Fruit fly (Drosophila melanogaster) whole organism, adult: ENCODE measurements around the gene CG32588.

ENCODE experiments used
- CG11617 ChIP-seq: fragments of 200-800 bp; sonication (Bioruptor generic); optimal IDR thresholded peaks from 2 replicates; lab custom pipeline; 2017; ENCODE audit warnings: mild to moderate bottlenecking, missing biosample characterization, missing genetic modification reagents, missing genetic modification characterization
- CG12768 ChIP-seq: fragments of 200-800 bp; sonication (Bioruptor generic); optimal IDR thresholded peaks from 2 replicates; lab custom pipeline; 2017; ENCODE audit warnings: missing biosample characterization, missing genetic modification characterization, mild to moderate bottlenecking, moderate library complexity, missing genetic modification reagents
- CG14711 ChIP-seq: fragments of 200-800 bp; sonication (Bioruptor generic); optimal IDR thresholded peaks from 2 replicates; lab custom pipeline; 2018; ENCODE audit warnings: missing biosample characterization, mild to moderate bottlenecking, missing genetic modification characterization, moderate library complexity
- CG1620 ChIP-seq: fragments of 200-800 bp; sonication (Bioruptor generic); optimal IDR thresholded peaks from 2 replicates; lab custom pipeline; 2016; ENCODE audit warnings: missing biosample characterization, missing genetic modification characterization
- CG33017 ChIP-seq: fragments of 200-800 bp; sonication (Bioruptor generic); optimal IDR thresholded peaks from 2 replicates; lab custom pipeline; 2018; ENCODE audit warnings: missing biosample characterization, mild to moderate bottlenecking, missing genetic modification characterization, moderate library complexity
- CG5204 ChIP-seq: fragments of 200-800 bp; sonication (Bioruptor generic); optimal IDR thresholded peaks from 2 replicates; lab custom pipeline; 2016; ENCODE audit warnings: missing biosample characterization, missing genetic modification characterization
- CG7045 ChIP-seq: fragments of 200-800 bp; sonication (Bioruptor generic); optimal IDR thresholded peaks from 2 replicates; lab custom pipeline; 2017; ENCODE audit warnings: missing biosample characterization, mild to moderate bottlenecking, missing genetic modification characterization
- CG7101 ChIP-seq: fragments of 200-800 bp; sonication (Bioruptor generic); optimal IDR thresholded peaks from 2 replicates; lab custom pipeline; 2018; ENCODE audit warnings: missing biosample characterization, mild to moderate bottlenecking, missing genetic modification characterization, moderate library complexity
- Clk ChIP-seq: fragments of 200-800 bp; sonication (Bioruptor generic); optimal IDR thresholded peaks from 2 replicates; lab custom pipeline; 2017; ENCODE audit warnings: missing biosample characterization, missing genetic modification characterization
- Crg-1 ChIP-seq: fragments of 200-800 bp; sonication (Bioruptor generic); optimal IDR thresholded peaks from 2 replicates; lab custom pipeline; 2016; ENCODE audit warnings: missing biosample characterization, missing genetic modification characterization
- Hr96 ChIP-seq: fragments of 200-800 bp; sonication (Bioruptor generic); optimal IDR thresholded peaks from 2 replicates; lab custom pipeline; 2016; ENCODE audit warnings: missing biosample characterization, missing genetic modification characterization
- Mnt ChIP-seq: fragments of 200-800 bp; sonication (Bioruptor generic); optimal IDR thresholded peaks from 2 replicates; lab custom pipeline; 2016; ENCODE audit warnings: missing biosample characterization, mild to moderate bottlenecking, missing genetic modification characterization
- bab1 ChIP-seq: fragments of 200-800 bp; sonication (Bioruptor generic); optimal IDR thresholded peaks from 3 replicates; lab custom pipeline; 2019; ENCODE audit warnings: missing biosample characterization, mild to moderate bottlenecking, missing genetic modification characterization, moderate library complexity
- cic ChIP-seq: fragments of 200-800 bp; sonication (Bioruptor generic); optimal IDR thresholded peaks from 2 replicates; lab custom pipeline; 2017; ENCODE audit warnings: missing biosample characterization, mild to moderate bottlenecking, missing genetic modification characterization, moderate library complexity
- cnc ChIP-seq, 2 experiments: fragments of >200 bp; optimal IDR thresholded peaks; 2 replicates each; lab custom pipeline; 2017
- kay ChIP-seq: fragments of 200-800 bp; sonication (Bioruptor generic); peaks from one replicate; lab custom pipeline; 2016; ENCODE audit warnings: missing biosample characterization, missing genetic modification characterization, borderline replicate concordance
- ovo ChIP-seq: fragments of 200-800 bp; sonication (Bioruptor generic); optimal IDR thresholded peaks from 2 replicates; lab custom pipeline; 2016; ENCODE audit warnings: missing biosample characterization, missing genetic modification characterization
- pad ChIP-seq: fragments of 200-800 bp; sonication (Bioruptor generic); optimal IDR thresholded peaks from 3 replicates; lab custom pipeline; 2017; ENCODE audit warnings: missing biosample characterization, missing genetic modification characterization, mild to moderate bottlenecking, moderate library complexity, missing genetic modification reagents
- tj ChIP-seq: fragments of 200-800 bp; sonication (Bioruptor generic); optimal IDR thresholded peaks from 3 replicates; lab custom pipeline; 2017; ENCODE audit warnings: missing biosample characterization, mild to moderate bottlenecking, missing genetic modification characterization, moderate library complexity
- toe ChIP-seq: fragments of 200-800 bp; sonication (Bioruptor generic); optimal IDR thresholded peaks from 2 replicates; lab custom pipeline; 2016; ENCODE audit warnings: missing biosample characterization, missing genetic modification characterization

Gene CG32588

dm6 chrX:15206536-15206935 lies at the start of gene CG32588:
TSS of gene CG32588 (minus strand) at chrX:15206636.
- TF ChIP-seq cnc (optimal IDR thresholded peaks at IDR 0.05; lab: Kevin White, UChicago) = no peak
- TF ChIP-seq ovo (GFP tag; lab: Kevin White, UChicago) = no peak
- no peak for TF ChIP-seq tj (GFP tag; lab: Kevin White, UChicago)
- TF ChIP-seq pad (GFP tag; lab: Kevin White, UChicago) = no peak
- no peak for TF ChIP-seq cic (GFP tag; lab: Kevin White, UChicago)

DNA sequence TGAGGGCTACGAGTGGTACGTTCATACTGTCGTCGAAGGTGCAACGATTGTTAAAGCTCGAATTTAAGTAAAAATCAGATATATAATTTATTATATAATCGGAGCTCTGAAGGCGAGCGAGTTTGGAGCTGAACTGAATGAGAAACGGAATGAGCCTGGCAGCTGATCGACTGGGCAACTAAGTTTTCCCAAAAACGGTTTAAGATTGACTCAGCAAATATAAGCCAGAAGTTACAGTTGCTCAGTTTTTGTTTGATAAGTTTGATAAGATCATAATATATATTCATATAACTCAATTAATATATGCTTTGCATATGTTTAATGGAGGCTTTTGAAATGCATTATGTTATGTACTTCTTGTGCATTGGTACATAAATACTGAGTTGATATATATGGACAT lies 38.4 kb upstream of the CG32588 start, which contains the start of gene PPYR1:
PPYR1 (minus strand) TSS at position 101 of the 400 bp plus-strand sequence.
- TF ChIP-seq CG7045 (GFP tag; lab: Kevin White, UChicago) (no peak), Clk (GFP tag; lab: Kevin White, UChicago) (no peak), CG12768 (GFP tag; lab: Kevin White, UChicago) (no peak), CG7101 (no peak), Hr96 (GFP tag; lab: Kevin White, UChicago) (no peak), CG14711 (tag; lab: Kevin White, UChicago) (no peak), Mnt (GFP tag; lab: Kevin White, UChicago) (no peak), tj (GFP tag; lab: Kevin White, UChicago) (no peak), CG11617 (GFP tag; lab: Kevin White, UChicago) (no peak), pad (GFP tag; lab: Kevin White, UChicago) (no peak), CG33017 (tag; lab: Kevin White, UChicago) (no peak), bab1 (no peak), CG5204 (no peak), cic (GFP tag; lab: Kevin White, UChicago) (no peak), CG1620 (GFP tag; lab: Kevin White, UChicago) (no peak), cnc (optimal IDR thresholded peaks at IDR 0.05; lab: Kevin White, UChicago) (no peak), Crg-1 (GFP tag; lab: Kevin White, UChicago) (no peak), ovo (GFP tag; lab: Kevin White, UChicago) (no peak)

DNA sequence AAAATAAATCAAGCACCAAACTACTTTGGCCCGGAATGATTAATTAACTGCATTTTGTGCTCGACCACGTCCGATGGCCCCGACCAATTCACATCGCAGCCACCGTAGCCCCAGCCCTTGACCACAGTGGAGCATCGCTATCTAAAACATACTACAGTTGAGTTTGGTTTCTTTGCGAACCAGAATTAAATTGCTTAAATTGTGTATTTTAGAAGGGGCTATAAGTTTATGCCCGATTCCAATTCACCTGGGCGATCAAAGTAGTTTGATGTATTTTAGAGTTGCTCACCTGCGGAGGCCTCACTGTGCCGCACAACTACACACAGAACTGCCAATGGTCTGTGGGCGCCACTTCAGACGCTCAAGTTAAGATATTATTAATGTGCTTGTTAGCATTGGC lies 28.8 kb upstream of the CG32588 start:
- no peak for TF ChIP-seq ovo (GFP tag; lab: Kevin White, UChicago)
- no peak for TF ChIP-seq CG5204
- no peak for TF ChIP-seq cnc (optimal IDR thresholded peaks at IDR 0.05; lab: Kevin White, UChicago)
- no peak for TF ChIP-seq CG12768 (GFP tag; lab: Kevin White, UChicago)
- no peak for TF ChIP-seq CG11617 (GFP tag; lab: Kevin White, UChicago)
- no peak for TF ChIP-seq bab1
- no peak for TF ChIP-seq CG14711 (tag; lab: Kevin White, UChicago)
- TF ChIP-seq CG7101 = no peak
- TF ChIP-seq Mnt (GFP tag; lab: Kevin White, UChicago) = no peak

DNA sequence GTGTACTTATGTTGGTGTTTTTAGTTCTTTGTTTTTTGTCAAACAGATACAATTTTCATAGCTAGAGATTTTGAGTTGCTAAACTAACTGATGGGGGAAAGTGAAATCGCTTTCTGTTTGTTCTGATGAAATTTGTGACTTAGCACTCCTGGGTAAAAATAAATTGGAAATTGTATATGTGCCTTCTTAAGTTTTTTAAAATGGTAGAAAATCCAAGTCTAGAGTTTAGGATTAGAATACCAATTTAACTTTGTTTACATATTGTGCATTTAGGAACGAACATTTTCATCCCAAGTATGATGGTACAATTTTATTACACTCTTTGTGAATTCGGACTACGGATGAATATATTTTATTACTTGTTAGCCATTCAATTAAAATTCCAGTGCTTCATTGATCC lies 23.3 kb upstream of the CG32588 start, which contains the start of gene CG9101:
CG9101 (minus strand) TSS at position 101 of the 400 bp plus-strand sequence.
- TF ChIP-seq Crg-1 (GFP tag; lab: Kevin White, UChicago) (no peak), Mnt (GFP tag; lab: Kevin White, UChicago) (no peak), CG33017 (tag; lab: Kevin White, UChicago) (no peak), Clk (GFP tag; lab: Kevin White, UChicago) (no peak), tj (GFP tag; lab: Kevin White, UChicago) (no peak), CG7101 (no peak), pad (GFP tag; lab: Kevin White, UChicago) (no peak), cnc (optimal IDR thresholded peaks at IDR 0.05; lab: Kevin White, UChicago) (no peak), kay (GFP tag; lab: Kevin White, UChicago) (no peak), toe (GFP tag; lab: Kevin White, UChicago) (no peak), bab1 (no peak), ovo (GFP tag; lab: Kevin White, UChicago) (no peak), cic (GFP tag; lab: Kevin White, UChicago) (no peak), CG14711 (tag; lab: Kevin White, UChicago) (no peak), CG12768 (GFP tag; lab: Kevin White, UChicago) (no peak), Hr96 (GFP tag; lab: Kevin White, UChicago) (no peak), CG11617 (GFP tag; lab: Kevin White, UChicago) (no peak), CG5204 (no peak), CG1620 (GFP tag; lab: Kevin White, UChicago) (no peak)

dm6 chrX:15223482-15223881 lies 17.0 kb upstream of the CG32588 start, which contains the start of gene CG43076:
TSS of gene CG43076 (minus strand) at chrX:15223582.
- TF ChIP-seq CG33017 (tag; lab: Kevin White, UChicago) = no peak
- TF ChIP-seq CG7101 = no peak
- TF ChIP-seq kay (GFP tag; lab: Kevin White, UChicago) = no peak
- TF ChIP-seq Mnt (GFP tag; lab: Kevin White, UChicago) = no peak
- no peak for TF ChIP-seq cic (GFP tag; lab: Kevin White, UChicago)
- TF ChIP-seq bab1 = no peak
- TF ChIP-seq CG11617 (GFP tag; lab: Kevin White, UChicago) = no peak
- TF ChIP-seq toe (GFP tag; lab: Kevin White, UChicago) = no peak
- TF ChIP-seq CG7045 (GFP tag; lab: Kevin White, UChicago) = no peak
- TF ChIP-seq pad (GFP tag; lab: Kevin White, UChicago) = no peak
- TF ChIP-seq Hr96 (GFP tag; lab: Kevin White, UChicago) = no peak
- TF ChIP-seq cnc (optimal IDR thresholded peaks at IDR 0.05; lab: Kevin White, UChicago) = no peak
- no peak for TF ChIP-seq tj (GFP tag; lab: Kevin White, UChicago)
- TF ChIP-seq CG12768 (GFP tag; lab: Kevin White, UChicago) = no peak
- TF ChIP-seq Crg-1 (GFP tag; lab: Kevin White, UChicago) = no peak
- no peak for TF ChIP-seq CG14711 (tag; lab: Kevin White, UChicago)

dm6 chrX:15221076-15221475 lies 14.6 kb upstream of the CG32588 start, which contains the start of gene CG43075:
TSS of gene CG43075 (minus strand) at chrX:15221176.
- no peak for TF ChIP-seq toe (GFP tag; lab: Kevin White, UChicago)
- TF ChIP-seq CG7045 (GFP tag; lab: Kevin White, UChicago) = no peak
- TF ChIP-seq CG1620 (GFP tag; lab: Kevin White, UChicago) = no peak
- no peak for TF ChIP-seq ovo (GFP tag; lab: Kevin White, UChicago)
- no peak for TF ChIP-seq CG14711 (tag; lab: Kevin White, UChicago)
- no peak for TF ChIP-seq Mnt (GFP tag; lab: Kevin White, UChicago)
- no peak for TF ChIP-seq cnc (optimal IDR thresholded peaks at IDR 0.05; lab: Kevin White, UChicago)
- TF ChIP-seq CG33017 (tag; lab: Kevin White, UChicago) = no peak
- no peak for TF ChIP-seq Crg-1 (GFP tag; lab: Kevin White, UChicago)
- TF ChIP-seq CG7101 = no peak
- TF ChIP-seq kay (GFP tag; lab: Kevin White, UChicago) = no peak
- TF ChIP-seq cic (GFP tag; lab: Kevin White, UChicago) = no peak
